Worm (Caenorhabditis elegans) whole organism, L4 larva: Measurements from ENCODE around the gene C06E2.2.

Experiments used
- F26F4.8 ChIP-seq: fragments of 200-800 bp; sonication (Bioruptor generic); conservative IDR thresholded peaks from 2 replicates; pipeline ENCODE4 v1.3.6; 2022; ENCODE audit warnings: missing genetic modification characterization, missing compliant biosample characterization
- F37D6.2 ChIP-seq: sonication (generic microtip); optimal IDR thresholded peaks from 2 replicates; lab custom pipeline; 2016; ENCODE audit warnings: mild to moderate bottlenecking, missing genetic modification characterization, missing compliant biosample characterization
- T26A8.4 ChIP-seq: fragments of 200-800 bp; sonication (Bioruptor generic); IDR thresholded peaks from 2 replicates; pipeline ENCODE4 v1.3.6; 2022; ENCODE audit warnings: missing genetic modification characterization, missing compliant biosample characterization
- Y105C5A.15 ChIP-seq: fragments of 200-800 bp; sonication (Bioruptor generic); IDR thresholded peaks from 2 replicates; pipeline ENCODE4 v1.3.6; 2022; ENCODE audit warnings: missing genetic modification characterization, missing compliant biosample characterization
- Y5F2A.4 ChIP-seq: fragments of 200-800 bp; sonication (Bioruptor generic); optimal IDR thresholded peaks from 2 replicates; lab custom pipeline; 2018; ENCODE audit warnings: mild to moderate bottlenecking, missing genetic modification characterization, missing compliant biosample characterization
- aha-1 ChIP-seq: fragments of 150-350 bp; peaks from one replicate; lab custom pipeline; 2014; ENCODE audit warnings: missing biosample characterization, missing genetic modification characterization
- ama-1 ChIP-seq: fragments of 150-350 bp; optimal IDR thresholded peaks from 2 replicates; lab custom pipeline; 2014; ENCODE audit warnings: inconsistent platforms, mixed read lengths
- ceh-20 ChIP-seq: fragments of 200-800 bp; sonication (Bioruptor generic); IDR thresholded peaks from 2 replicates; pipeline ENCODE4 v1.3.6; 2022; ENCODE audit warnings: missing genetic modification reagents, missing genetic modification characterization, missing compliant biosample characterization
- ceh-62 ChIP-seq: sonication (generic microtip); optimal IDR thresholded peaks from 2 replicates; lab custom pipeline; 2017; ENCODE audit warnings: missing biosample characterization, missing genetic modification characterization
- ceh-82 ChIP-seq: sonication (generic microtip); optimal IDR thresholded peaks from 2 replicates; lab custom pipeline; 2017; ENCODE audit warnings: missing biosample characterization, missing genetic modification characterization
- cey-2 ChIP-seq: sonication (generic microtip); optimal IDR thresholded peaks from 3 replicates; lab custom pipeline; 2017; ENCODE audit warnings: missing genetic modification characterization, mild to moderate bottlenecking, missing compliant biosample characterization, antibody characterized with exemption, borderline replicate concordance; ENCODE audit not compliant: insufficient read depth
- ctbp-1 ChIP-seq: fragments of 200-800 bp; sonication (Bioruptor generic); IDR thresholded peaks from 2 replicates; pipeline ENCODE4 v1.3.6; 2022; ENCODE audit warnings: missing genetic modification reagents, missing genetic modification characterization, missing compliant biosample characterization
- daf-16 ChIP-seq, 3 experiments: sonication (generic microtip); optimal IDR thresholded peaks; 2 replicates each; lab custom pipeline; 2016 to 2017; ENCODE audit warnings: missing genetic modification characterization in 3 of 3, missing genetic modification reagents in 3 of 3, mild to moderate bottlenecking in 2 of 3, missing compliant biosample characterization in 2 of 3, missing biosample characterization in 1 of 3, moderate library complexity in 1 of 3
- daf-19 ChIP-seq: fragments of 200-800 bp; sonication (Bioruptor generic); conservative IDR thresholded peaks from 2 replicates; pipeline ENCODE4 v1.3.6; 2022; ENCODE audit warnings: missing genetic modification characterization, missing compliant biosample characterization
- daf-8 ChIP-seq: fragments of 200-800 bp; sonication (Bioruptor generic); IDR thresholded peaks from 2 replicates; pipeline ENCODE4 v1.3.6; 2022; ENCODE audit warnings: missing genetic modification characterization, missing compliant biosample characterization
- dve-1 ChIP-seq: sonication (generic microtip); optimal IDR thresholded peaks from 2 replicates; lab custom pipeline; 2017; ENCODE audit warnings: antibody characterized with exemption, mild to moderate bottlenecking, missing genetic modification characterization, missing compliant biosample characterization; ENCODE audit not compliant: insufficient read depth
- fos-1 ChIP-seq: fragments of 150-350 bp; optimal IDR thresholded peaks from 2 replicates; lab custom pipeline; 2014; ENCODE audit warnings: missing biosample characterization, missing genetic modification characterization
- hlh-30 ChIP-seq: sonication (generic microtip); optimal IDR thresholded peaks from 2 replicates; lab custom pipeline; 2017; ENCODE audit warnings: antibody characterized with exemption, mild to moderate bottlenecking, missing genetic modification characterization, missing compliant biosample characterization; ENCODE audit not compliant: insufficient read depth
- hmg-1.1 ChIP-seq: fragments of 200-800 bp; sonication (Bioruptor generic); IDR thresholded peaks from 2 replicates; pipeline ENCODE4 v1.3.6; 2022; ENCODE audit warnings: missing genetic modification reagents, missing genetic modification characterization, missing compliant biosample characterization
- jun-1 ChIP-seq: fragments of 150-350 bp; optimal IDR thresholded peaks from 2 replicates; lab custom pipeline; 2014; ENCODE audit warnings: missing biosample characterization, missing genetic modification reagents, missing genetic modification characterization
- lim-7 ChIP-seq: fragments of 200-800 bp; sonication (Bioruptor generic); IDR thresholded peaks from 2 replicates; pipeline ENCODE4 v1.3.6; 2022; ENCODE audit warnings: missing genetic modification characterization, missing compliant biosample characterization
- lin-13 ChIP-seq: fragments of 150-350 bp; optimal IDR thresholded peaks from 2 replicates; lab custom pipeline; 2014; ENCODE audit warnings: missing biosample characterization, missing genetic modification reagents, missing genetic modification characterization
- madf-5 ChIP-seq, 2 experiments: fragments of 200-800 bp; sonication (Bioruptor generic); IDR thresholded peaks; 2 replicates each; pipeline ENCODE4 v1.3.6; 2022; ENCODE audit warnings: missing compliant biosample characterization in 2 of 2, missing genetic modification characterization in 2 of 2
- madf-9 ChIP-seq: fragments of 200-800 bp; sonication (Bioruptor generic); conservative IDR thresholded peaks from 2 replicates; pipeline ENCODE4 v1.3.6; 2022; ENCODE audit warnings: missing genetic modification reagents, missing genetic modification characterization, missing compliant biosample characterization
- mdt-29 ChIP-seq: fragments of 200-800 bp; sonication (Bioruptor generic); IDR thresholded peaks from 2 replicates; pipeline ENCODE4 v1.3.6; 2022; ENCODE audit warnings: missing genetic modification reagents, missing genetic modification characterization, missing compliant biosample characterization
- mep-1 ChIP-seq: fragments of 150-350 bp; sonication (generic microtip); optimal IDR thresholded peaks from 3 replicates; lab custom pipeline; 2014; ENCODE audit warnings: missing biosample characterization, missing genetic modification characterization
- mes-2 ChIP-seq: sonication (generic microtip); optimal IDR thresholded peaks from 2 replicates; lab custom pipeline; 2016; ENCODE audit warnings: missing genotype, mild to moderate bottlenecking, missing genetic modification characterization, missing compliant biosample characterization; ENCODE audit not compliant: poor library complexity, severe bottlenecking
- nhr-102 ChIP-seq: sonication (generic microtip); optimal IDR thresholded peaks from 2 replicates; lab custom pipeline; 2016; ENCODE audit warnings: mild to moderate bottlenecking, missing genetic modification characterization, moderate library complexity, missing compliant biosample characterization
- nhr-111 ChIP-seq: fragments of 200-800 bp; sonication (Bioruptor generic); optimal IDR thresholded peaks from 2 replicates; lab custom pipeline; 2018; ENCODE audit warnings: mild to moderate bottlenecking, missing genetic modification characterization, missing compliant biosample characterization
- nhr-41 ChIP-seq: fragments of 200-800 bp; sonication (Bioruptor generic); IDR thresholded peaks from 2 replicates; pipeline ENCODE4 v1.3.6; 2022; ENCODE audit warnings: missing genetic modification reagents, missing genetic modification characterization, missing compliant biosample characterization
- nhr-42 ChIP-seq: fragments of 200-800 bp; sonication (Bioruptor generic); IDR thresholded peaks from 2 replicates; pipeline ENCODE4 v1.3.6; 2022; ENCODE audit warnings: missing genetic modification characterization, missing compliant biosample characterization
- nhr-48 ChIP-seq: sonication (generic microtip); optimal IDR thresholded peaks from 2 replicates; lab custom pipeline; 2016; ENCODE audit warnings: mild to moderate bottlenecking, missing genetic modification characterization, missing compliant biosample characterization
- nhr-6 ChIP-seq: fragments of 150-350 bp; optimal IDR thresholded peaks from 2 replicates; lab custom pipeline; 2014; ENCODE audit warnings: missing biosample characterization, missing genetic modification characterization
- pha-4 ChIP-seq, 2 experiments: fragments of 150-350 bp in 1 of 2; fragments of 200-800 bp in 1 of 2; sonication (Bioruptor generic) in 1 of 2; IDR thresholded peaks in 1 of 2; optimal IDR thresholded peaks in 1 of 2; 2 replicates each; pipeline versions ENCODE4 v1.3.6 to Lab custom; 2014 to 2022; ENCODE audit warnings: missing genetic modification characterization in 2 of 2, missing genetic modification reagents in 2 of 2, missing biosample characterization in 1 of 2, missing compliant biosample characterization in 1 of 2
- pqm-1 ChIP-seq: sonication (generic microtip); optimal IDR thresholded peaks from 2 replicates; lab custom pipeline; 2017; ENCODE audit warnings: missing biosample characterization, missing genetic modification characterization
- skn-1 ChIP-seq: fragments of 150-350 bp; optimal IDR thresholded peaks from 2 replicates; lab custom pipeline; 2014; ENCODE audit warnings: missing biosample characterization, missing genetic modification characterization
- snpc-4 ChIP-seq: fragments of 150-350 bp; optimal IDR thresholded peaks from 2 replicates; lab custom pipeline; 2014; ENCODE audit warnings: missing biosample characterization, missing genetic modification characterization
- spr-3 ChIP-seq: fragments of 200-800 bp; sonication (Bioruptor generic); optimal IDR thresholded peaks from 2 replicates; lab custom pipeline; 2018; ENCODE audit warnings: mild to moderate bottlenecking, missing genetic modification characterization, missing compliant biosample characterization
- tag-97 ChIP-seq: fragments of 200-800 bp; sonication (Bioruptor generic); IDR thresholded peaks from 2 replicates; pipeline ENCODE4 v1.3.6; 2022; ENCODE audit warnings: missing genetic modification characterization, missing compliant biosample characterization
- tra-1 ChIP-seq: fragments of 200-800 bp; sonication (Bioruptor generic); IDR thresholded peaks from 2 replicates; pipeline ENCODE4 v1.3.6; 2022; ENCODE audit warnings: missing genetic modification reagents, missing genetic modification characterization, missing compliant biosample characterization
- unc-39 ChIP-seq: sonication (generic microtip); optimal IDR thresholded peaks from 2 replicates; lab custom pipeline; 2017; ENCODE audit warnings: missing biosample characterization, missing genetic modification characterization
- vab-7 ChIP-seq: fragments of 200-800 bp; sonication (Bioruptor generic); IDR thresholded peaks from 2 replicates; pipeline ENCODE4 v1.3.6; 2022; ENCODE audit warnings: missing genetic modification reagents, missing genetic modification characterization, missing compliant biosample characterization
- zip-11 ChIP-seq: fragments of 200-800 bp; sonication (Bioruptor generic); IDR thresholded peaks from 2 replicates; pipeline ENCODE4 v1.3.6; 2022; ENCODE audit warnings: missing genetic modification characterization, missing compliant biosample characterization
- zip-2 ChIP-seq: fragments of 150-350 bp; optimal IDR thresholded peaks from 2 replicates; lab custom pipeline; 2014; ENCODE audit warnings: missing biosample characterization, missing genetic modification characterization

C06E2.2 gene

ce11 chrX:8838176-8838575, 41.3 kb upstream of the C06E2.2 start (continued):
- TF ChIP-seq aha-1 (tag; lab: Kevin White, UChicago) (peak; percentile 72), daf-8 (GFP tag; lab: Robert Waterston, UW) (no peak), daf-19 (GFP tag; lab: Robert Waterston, UW) (0 out of 2 replicates have a peak, but pooled peaks have one; percentile 33), ctbp-1 (GFP tag; lab: Robert Waterston, UW) (0 out of 2 replicates have a peak, but pooled peaks have one; percentile 32), nhr-41 (peak; percentile 82; the same call in 1 of the 2 replicates), zip-2 (peak; percentile 12), ceh-62 (tag; lab: Kevin White, UChicago) (no peak), lim-7 (GFP tag; lab: Robert Waterston, UW) (peak; percentile 91), pha-4 (GFP tag; IDR thresholded peaks at IDR 0.05; lab: Robert Waterston, UW) (peak; percentile 79; the same call in 1 of the 2 replicates), pha-4 (tag; optimal IDR thresholded peaks at IDR 0.05; lab: Kevin White, UChicago) (no peak), madf-5 (GFP tag; IDR thresholded peaks at IDR 0.05; lab: Robert Waterston, UW) (no peak), dve-1 (tag; lab: Kevin White, UChicago) (peak; percentile 35), hmg-1.1 (GFP tag; lab: Robert Waterston, UW) (0 out of 2 replicates have a peak, but pooled peaks have one; percentile 34), nhr-48 (tag; lab: Kevin White, UChicago) (peak; percentile 4), vab-7 (GFP tag; lab: Robert Waterston, UW) (peak; percentile 70; the same call in 1 of the 2 replicates), hlh-30 (peak; percentile 15), ceh-20 (no peak; the same call in 1 of the 2 replicates), mes-2 (tag; lab: Kevin White, UChicago) (no peak), daf-16 (GFP tag; optimal IDR thresholded peaks at IDR 0.05; lab: Kevin White, UChicago) (peak in 1 of 2 experiments; percentile 70), daf-16 (tag; optimal IDR thresholded peaks at IDR 0.05; lab: Kevin White, UChicago) (peak; percentile 15), lin-13 (GFP tag; lab: Kevin White, UChicago) (peak; percentile 10), tag-97 (GFP tag; lab: Robert Waterston, UW) (no peak), F37D6.2 (tag; lab: Kevin White, UChicago) (no peak), T26A8.4 (GFP tag; lab: Robert Waterston, UW) (peak; percentile 54; the same call in 1 of the 2 replicates), unc-39 (no peak), cey-2 (no peak)

- no peak for TF ChIP-seq fos-1 (tag; lab: Kevin White, UChicago)
Measured at ce11 chrX:8843988-8844387, 35.5 kb upstream of the C06E2.2 start, which contains the start of gene ubc-23. ubc-23 (plus strand) TSS chrX:8844288.

ce11 chrX:8846447-8847237, 32.8 kb upstream of the C06E2.2 start, which contains the start of gene C28G1.10:
C28G1.10 (plus strand) TSS chrX:8847122.
- peak; percentile 54; the same call in 1 of the 2 replicates for TF ChIP-seq mdt-29
- no peak for TF ChIP-seq mep-1 (tag; lab: Kevin White, UChicago)
- 0 out of 2 replicates have a peak, but pooled peaks have one; percentile 44 for TF ChIP-seq daf-19 (GFP tag; lab: Robert Waterston, UW)
- no peak for TF ChIP-seq snpc-4
- no peak for TF ChIP-seq unc-39
- TF ChIP-seq nhr-102: no peak
- TF ChIP-seq madf-9 (GFP tag; lab: Robert Waterston, UW): peak; percentile 73; the same call in 1 of the 2 replicates
- no peak for TF ChIP-seq jun-1
- no peak for TF ChIP-seq nhr-41
- TF ChIP-seq spr-3: no peak
- no peak for TF ChIP-seq nhr-111 (GFP tag; lab: Kevin White, UChicago)
- TF ChIP-seq ceh-82 (tag; lab: Kevin White, UChicago): no peak
- peak; percentile 76 for TF ChIP-seq lim-7 (GFP tag; lab: Robert Waterston, UW)
- peak; percentile 18 for TF ChIP-seq mes-2 (tag; lab: Kevin White, UChicago)
- TF ChIP-seq Y105C5A.15 (GFP tag; lab: Robert Waterston, UW): peak; percentile 73
- peak; percentile 69 for TF ChIP-seq zip-11
- TF ChIP-seq nhr-42: 0 out of 2 replicates have a peak, but pooled peaks have one; percentile 46
- TF ChIP-seq fos-1 (tag; lab: Kevin White, UChicago): no peak
- TF ChIP-seq Y5F2A.4 (GFP tag; lab: Kevin White, UChicago): peak; percentile 31
- no peak for TF ChIP-seq madf-5 (GFP tag; IDR thresholded peaks at IDR 0.05; lab: Robert Waterston, UW)
- TF ChIP-seq nhr-6 (tag; lab: Kevin White, UChicago): no peak
- TF ChIP-seq skn-1 (tag; lab: Kevin White, UChicago): no peak
- no peak for TF ChIP-seq tra-1 (GFP tag; lab: Robert Waterston, UW)
- peak; percentile 48 for TF ChIP-seq nhr-48 (tag; lab: Kevin White, UChicago)
- TF ChIP-seq F26F4.8: peak; percentile 67; the same call in 1 of the 2 replicates
- no peak for TF ChIP-seq ama-1
- peak; percentile 75 for TF ChIP-seq pqm-1 (tag; lab: Kevin White, UChicago)
